Worm (Caenorhabditis elegans): ENCODE measurements around the gene C46A5.4.

C46A5.4 gene

ce11 chrIV:7785506-7786065 lies 28.4 kb upstream of the C46A5.4 start, which contains the start of gene tag-322 (continued):
- TF ChIP-seq ceh-40 (GFP tag; IDR thresholded peaks at IDR 0.05), result no peak
- TF ChIP-seq sdz-38 (tag; optimal IDR thresholded peaks at IDR 0.05), result no peak
- TF ChIP-seq hrde-1 (tag; optimal IDR thresholded peaks at IDR 0.05; ENCODE audit: borderline replicate concordance), result no peak
- TF ChIP-seq ceh-100 (GFP tag; IDR thresholded peaks at IDR 0.05), result 0 out of 2 replicates have a peak, but pooled peaks have one; percentile 24
- no peak for TF ChIP-seq C17E4.6 (GFP tag; IDR thresholded peaks at IDR 0.05)
- no peak for TF ChIP-seq egrh-3 (GFP tag; IDR thresholded peaks at IDR 0.05)
- TF ChIP-seq snpc-4 (GFP tag; optimal IDR thresholded peaks at IDR 0.05), result no peak
- peak in 2 of 4 experiments; percentile 19 to 42 for TF ChIP-seq snpc-4 (tag; optimal IDR thresholded peaks at IDR 0.05)
- peak; percentile 41 for TF ChIP-seq lin-40 (tag; optimal IDR thresholded peaks at IDR 0.05)
- no peak for TF ChIP-seq madf-3 (GFP tag; IDR thresholded peaks at IDR 0.05)
- no peak for TF ChIP-seq atf-7 (tag; optimal IDR thresholded peaks at IDR 0.05)
- TF ChIP-seq akir-1 (GFP tag; optimal IDR thresholded peaks at IDR 0.05), result no peak
- TF ChIP-seq snpc-3.4 (tag; optimal IDR thresholded peaks at IDR 0.05), result no peak
- peak; percentile 58 for TF ChIP-seq snpc-1.3 (tag; optimal IDR thresholded peaks at IDR 0.05; ENCODE audit: insufficient read depth)
- no peak for TF ChIP-seq let-607 (tag; optimal IDR thresholded peaks at IDR 0.05)
- TF ChIP-seq K12H6.12 (tag; optimal IDR thresholded peaks at IDR 0.05), result no peak
- TF ChIP-seq attf-5 (GFP tag; optimal IDR thresholded peaks at IDR 0.05), result peak; percentile 19
- no peak for TF ChIP-seq egl-44 (GFP tag; IDR thresholded peaks at IDR 0.05)
- TF ChIP-seq xnd-1 (tag; optimal IDR thresholded peaks at IDR 0.05), result no peak
- no peak for TF ChIP-seq tbx-9 (tag; optimal IDR thresholded peaks at IDR 0.05; ENCODE audit: borderline replicate concordance)
- no peak for TF ChIP-seq egl-18 (GFP tag; IDR thresholded peaks at IDR 0.05)
- no peak for TF ChIP-seq mel-28 (tag; optimal IDR thresholded peaks at IDR 0.05; ENCODE audit: borderline replicate concordance)
- peak in 1 of 3 experiments; percentile 62 for TF ChIP-seq lin-35 (GFP tag; optimal IDR thresholded peaks at IDR 0.05)
- TF ChIP-seq gei-17 (GFP tag; optimal IDR thresholded peaks at IDR 0.05), result no peak
- TF ChIP-seq ZK185.1 (tag; optimal IDR thresholded peaks at IDR 0.05; ENCODE audit: poor library complexity, severe bottlenecking), result peak; percentile 35
- TF ChIP-seq lsl-1 (GFP tag; optimal IDR thresholded peaks at IDR 0.05), result peak; percentile 19
- peak; percentile 1 for TF ChIP-seq ceh-27 (GFP tag; optimal IDR thresholded peaks at IDR 0.05)
- no peak for TF ChIP-seq hsf-1 (GFP tag; IDR thresholded peaks at IDR 0.05)
- TF ChIP-seq madf-6 (GFP tag; IDR thresholded peaks at IDR 0.05), result peak; percentile 59
- TF ChIP-seq nfya-2 (GFP tag; IDR thresholded peaks at IDR 0.05), result no peak
- TF ChIP-seq pha-4 (tag; optimal IDR thresholded peaks at IDR 0.05), result no peak
- 0 out of 2 replicates have a peak, but pooled peaks have one; percentile 30 for TF ChIP-seq pbrm-1 (GFP tag; IDR thresholded peaks at IDR 0.05)
- TF ChIP-seq chd-7 (tag; optimal IDR thresholded peaks at IDR 0.05), result no peak
- TF ChIP-seq K11D2.4 (GFP tag; IDR thresholded peaks at IDR 0.05), result no peak
- TF ChIP-seq Y56A3A.18 (GFP tag; IDR thresholded peaks at IDR 0.05), result no peak
- TF ChIP-seq cebp-1 (GFP tag; IDR thresholded peaks at IDR 0.05), result no peak
- TF ChIP-seq cebp-1 (tag; optimal IDR thresholded peaks at IDR 0.05), result peak; percentile 41
- TF ChIP-seq B0336.3 (GFP tag; IDR thresholded peaks at IDR 0.05), result 0 out of 2 replicates have a peak, but pooled peaks have one; percentile 39
- peak; percentile 16 for TF ChIP-seq tbp1 (GFP tag; optimal IDR thresholded peaks at IDR 0.05)
- no peak for TF ChIP-seq F52B5.7 (tag; optimal IDR thresholded peaks at IDR 0.05)
- no peak for TF ChIP-seq Y53G8AR.9 (GFP tag; conservative IDR thresholded peaks at IDR 0.05)
- TF ChIP-seq fkh-3 (tag; optimal IDR thresholded peaks at IDR 0.05), result no peak
- peak; percentile 93 for TF ChIP-seq mcd-1 (GFP tag; IDR thresholded peaks at IDR 0.05)
- no peak for TF ChIP-seq rec-8 (tag; optimal IDR thresholded peaks at IDR 0.05)
- peak; percentile 50; the same call in 1 of the 2 replicates for TF ChIP-seq ekl-4 (GFP tag; IDR thresholded peaks at IDR 0.05)
